Worm (Caenorhabditis elegans): Measurements from ENCODE around the gene C03E10.3.

Gene C03E10.3

ce11 chrV:11300539-11300938, 14.3 kb downstream of the C03E10.3 start, which contains the start of gene srh-47:
Gene srh-47 (minus strand): TSS chrV:11300639.
- TF ChIP-seq egl-13 (tag; optimal IDR thresholded peaks at IDR 0.05) (no peak), sox-4 (tag; optimal IDR thresholded peaks at IDR 0.05) (no peak), fkh-4 (tag; optimal IDR thresholded peaks at IDR 0.05; ENCODE audit: borderline replicate concordance) (no peak), lin-35 (GFP tag; optimal IDR thresholded peaks at IDR 0.05) (no peak), isw-1 (GFP tag; IDR thresholded peaks at IDR 0.05) (no peak)

- TF ChIP-seq dpl-1 (GFP tag; optimal IDR thresholded peaks at IDR 0.05) = no peak
- peak; percentile 89 for TF ChIP-seq blmp-1 (tag; optimal IDR thresholded peaks at IDR 0.05)
Measured at ce11 chrV:11302698-11303097, 16.5 kb downstream of the C03E10.3 start, which contains the start of gene srh-46. Gene srh-46 (minus strand): TSS chrV:11302886.

ce11 chrV:11304200-11304599, 18.0 kb downstream of the C03E10.3 start:
- TF ChIP-seq hpl-2 (GFP tag; optimal IDR thresholded peaks at IDR 0.05) (no peak), pqm-1 (tag; optimal IDR thresholded peaks at IDR 0.05) (no peak), hlh-4 (tag; optimal IDR thresholded peaks at IDR 0.05) (no peak), sox-4 (tag; optimal IDR thresholded peaks at IDR 0.05) (no peak), mep-1 (tag; optimal IDR thresholded peaks at IDR 0.05) (no peak), aha-1 (tag; optimal IDR thresholded peaks at IDR 0.05) (no peak), rnt-1 (tag; optimal IDR thresholded peaks at IDR 0.05) (no peak), vab-15 (tag; optimal IDR thresholded peaks at IDR 0.05) (no peak), lir-3 (tag; optimal IDR thresholded peaks at IDR 0.05; ENCODE audit: poor library complexity) (no peak), egl-13 (tag; optimal IDR thresholded peaks at IDR 0.05) (no peak), swsn-7 (tag; optimal IDR thresholded peaks at IDR 0.05) (no peak), mdl-1 (tag; optimal IDR thresholded peaks at IDR 0.05) (no peak), lsy-2 (tag; optimal IDR thresholded peaks at IDR 0.05) (no peak), dpl-1 (GFP tag; optimal IDR thresholded peaks at IDR 0.05) (no peak), lin-14 (GFP tag; optimal IDR thresholded peaks at IDR 0.05) (no peak), nhr-77 (tag; optimal IDR thresholded peaks at IDR 0.05) (no peak)

ce11 chrV:11304879-11305278, 18.7 kb downstream of the C03E10.3 start, which contains the start of gene srh-45:
Gene srh-45 (minus strand): TSS chrV:11304979.
- no peak for TF ChIP-seq pax-3 (tag; optimal IDR thresholded peaks at IDR 0.05)
- TF ChIP-seq F16B12.6 (tag; optimal IDR thresholded peaks at IDR 0.05) = no peak
- no peak for TF ChIP-seq nhr-76 (tag; optimal IDR thresholded peaks at IDR 0.05)
- no peak for TF ChIP-seq unc-30 (tag; optimal IDR thresholded peaks at IDR 0.05)
- TF ChIP-seq nhr-20 (tag; optimal IDR thresholded peaks at IDR 0.05) = no peak
- TF ChIP-seq ztf-4 (tag; optimal IDR thresholded peaks at IDR 0.05) = no peak
- TF ChIP-seq grh-1 (GFP tag; IDR thresholded peaks at IDR 0.05) = no peak
- TF ChIP-seq C34B4.2 (tag; optimal IDR thresholded peaks at IDR 0.05) = no peak
- no peak for TF ChIP-seq tlp-1 (tag; optimal IDR thresholded peaks at IDR 0.05)
- no peak for TF ChIP-seq sptf-1 (tag; optimal IDR thresholded peaks at IDR 0.05)
- no peak for TF ChIP-seq egl-27 (tag; optimal IDR thresholded peaks at IDR 0.05)
- no peak for TF ChIP-seq tbx-2 (tag; optimal IDR thresholded peaks at IDR 0.05)

ce11 chrV:11307781-11308180, 21.6 kb downstream of the C03E10.3 start:
- TF ChIP-seq nhr-90 (tag; optimal IDR thresholded peaks at IDR 0.05; ENCODE audit: poor library complexity) = no peak
- no peak for TF ChIP-seq egl-13 (tag; optimal IDR thresholded peaks at IDR 0.05)
- no peak for TF ChIP-seq elt-3 (tag; optimal IDR thresholded peaks at IDR 0.05)
- no peak for TF ChIP-seq pag-3 (tag; optimal IDR thresholded peaks at IDR 0.05; ENCODE audit: borderline replicate concordance, insufficient read depth)
- TF ChIP-seq irx-1 (tag; optimal IDR thresholded peaks at IDR 0.05) = no peak
- TF ChIP-seq lin-15B (tag; optimal IDR thresholded peaks at IDR 0.05) = no peak
- TF ChIP-seq efl-3 (GFP tag; optimal IDR thresholded peaks at IDR 0.05) = no peak
- TF ChIP-seq lin-13 (GFP tag; optimal IDR thresholded peaks at IDR 0.05) = no peak
- no peak for TF ChIP-seq fos-1 (tag; optimal IDR thresholded peaks at IDR 0.05)
- no peak for TF ChIP-seq unc-30 (tag; optimal IDR thresholded peaks at IDR 0.05)
- TF ChIP-seq ces-1 (GFP tag; optimal IDR thresholded peaks at IDR 0.05) = no peak
- peak; percentile 72 for TF ChIP-seq dsc-1 (tag; optimal IDR thresholded peaks at IDR 0.05)
- peak; percentile 69 for TF ChIP-seq rnt-1 (tag; optimal IDR thresholded peaks at IDR 0.05)
- no peak for TF ChIP-seq grh-1 (GFP tag; IDR thresholded peaks at IDR 0.05)
- no peak for TF ChIP-seq nhr-11 (tag; optimal IDR thresholded peaks at IDR 0.05)
- TF ChIP-seq ztf-11 (tag; optimal IDR thresholded peaks at IDR 0.05) = no peak
- TF ChIP-seq swsn-7 (tag; optimal IDR thresholded peaks at IDR 0.05) = no peak
- no peak for TF ChIP-seq lin-35 (GFP tag; optimal IDR thresholded peaks at IDR 0.05)
- TF ChIP-seq hpl-2 (GFP tag; optimal IDR thresholded peaks at IDR 0.05) = no peak
- no peak for TF ChIP-seq sox-4 (tag; optimal IDR thresholded peaks at IDR 0.05)
- TF ChIP-seq lin-14 (GFP tag; optimal IDR thresholded peaks at IDR 0.05) = peak; percentile 70
- TF ChIP-seq zip-4 (GFP tag; optimal IDR thresholded peaks at IDR 0.05) = no peak
